Fruit fly (Drosophila melanogaster) whole organism, embryonic: ENCODE measurements around the gene cyr.

Experiments used
- Antp ChIP-seq: fragments of 200-800 bp; sonication (Bioruptor generic); optimal IDR thresholded peaks from 3 replicates; lab custom pipeline; 2016; ENCODE audit warnings: missing biosample characterization, missing genetic modification characterization
- CG10267 ChIP-seq: fragments of 200-800 bp; sonication (Bioruptor generic); optimal IDR thresholded peaks from 2 replicates; lab custom pipeline; 2018; ENCODE audit warnings: missing biosample characterization, mild to moderate bottlenecking, missing genetic modification characterization, moderate library complexity
- CG10431 ChIP-seq: fragments of 200-800 bp; sonication (Bioruptor generic); optimal IDR thresholded peaks from 3 replicates; lab custom pipeline; 2018; ENCODE audit warnings: missing biosample characterization, mild to moderate bottlenecking, missing genetic modification characterization
- CG10979 ChIP-seq: fragments of 200-800 bp; sonication (Bioruptor generic); optimal IDR thresholded peaks from 2 replicates; lab custom pipeline; 2018; ENCODE audit warnings: missing biosample characterization, mild to moderate bottlenecking, missing genetic modification characterization, moderate library complexity
- CG11093 ChIP-seq: fragments of 200-800 bp; sonication (Bioruptor generic); IDR thresholded peaks from 3 replicates; pipeline ENCODE4 v1.3.6; 2022; ENCODE audit warnings: missing biosample characterization, missing genetic modification characterization
- CG13775 ChIP-seq: fragments of 200-800 bp; sonication (Bioruptor generic); optimal IDR thresholded peaks from 3 replicates; lab custom pipeline; 2017; ENCODE audit warnings: missing biosample characterization, mild to moderate bottlenecking, missing genetic modification characterization
- CG14014 ChIP-seq: fragments of 200-800 bp; sonication (Bioruptor generic); IDR thresholded peaks from 2 replicates; pipeline ENCODE4 v1.3.6; 2022; ENCODE audit warnings: missing biosample characterization, missing genetic modification characterization
- CG15011 ChIP-seq: fragments of 200-800 bp; sonication (Bioruptor generic); optimal IDR thresholded peaks from 3 replicates; lab custom pipeline; 2018; ENCODE audit warnings: missing biosample characterization, mild to moderate bottlenecking, missing genetic modification characterization
- CG17385 ChIP-seq: fragments of 200-800 bp; sonication (Bioruptor generic); optimal IDR thresholded peaks from 3 replicates; lab custom pipeline; 2018; ENCODE audit warnings: missing biosample characterization, mild to moderate bottlenecking, missing genetic modification characterization
- CG18764 ChIP-seq: fragments of 200-800 bp; sonication (Bioruptor generic); optimal IDR thresholded peaks from 3 replicates; lab custom pipeline; 2016; ENCODE audit warnings: missing biosample characterization, missing genetic modification characterization
- CG2116 ChIP-seq: fragments of 200-800 bp; sonication (Bioruptor generic); optimal IDR thresholded peaks from 3 replicates; lab custom pipeline; 2018; ENCODE audit warnings: missing biosample characterization, mild to moderate bottlenecking, missing genetic modification characterization
- CG30020 ChIP-seq: fragments of 200-800 bp; optimal IDR thresholded peaks from 2 replicates; lab custom pipeline; 2019; ENCODE audit warnings: missing biosample characterization, mild to moderate bottlenecking, missing genetic modification characterization, moderate library complexity
- CG3407 ChIP-seq: fragments of 200-800 bp; sonication (Bioruptor generic); optimal IDR thresholded peaks from 2 replicates; lab custom pipeline; 2018; ENCODE audit warnings: missing biosample characterization, mild to moderate bottlenecking, missing genetic modification characterization
- CG5180 ChIP-seq: fragments of 200-800 bp; sonication (Bioruptor generic); optimal IDR thresholded peaks from 3 replicates; lab custom pipeline; 2017; ENCODE audit warnings: missing biosample characterization, missing genetic modification characterization, mild to moderate bottlenecking, moderate library complexity, missing genetic modification reagents
- CG6689 ChIP-seq: fragments of 200-800 bp; sonication (Bioruptor generic); IDR thresholded peaks from 2 replicates; pipeline ENCODE4 v1.3.6; 2022; ENCODE audit warnings: missing biosample characterization, missing genetic modification characterization
- CG8359 ChIP-seq: fragments of 200-800 bp; sonication (Bioruptor generic); optimal IDR thresholded peaks from 2 replicates; lab custom pipeline; 2017; ENCODE audit warnings: missing biosample characterization, mild to moderate bottlenecking, missing genetic modification characterization, borderline replicate concordance
- CG8388 ChIP-seq: fragments of 200-800 bp; sonication (Bioruptor generic); optimal IDR thresholded peaks from 2 replicates; lab custom pipeline; 2019; ENCODE audit warnings: missing biosample characterization, mild to moderate bottlenecking, missing genetic modification characterization, moderate library complexity
- Dp ChIP-seq: fragments of 200-800 bp; sonication (Bioruptor generic); optimal IDR thresholded peaks from 2 replicates; lab custom pipeline; 2018; ENCODE audit warnings: missing biosample characterization, mild to moderate bottlenecking, missing genetic modification characterization, moderate library complexity
- Hmr ChIP-seq: fragments of 200-800 bp; sonication (Bioruptor generic); optimal IDR thresholded peaks from 3 replicates; lab custom pipeline; 2017; ENCODE audit warnings: mild to moderate bottlenecking, missing biosample characterization, missing genetic modification reagents, missing genetic modification characterization
- Hmx ChIP-seq: fragments of 200-800 bp; sonication (Bioruptor generic); optimal IDR thresholded peaks from 2 replicates; lab custom pipeline; 2016; ENCODE audit warnings: missing biosample characterization, missing genetic modification characterization
- Nf-YC ChIP-seq: fragments of 200-800 bp; optimal IDR thresholded peaks from 3 replicates; lab custom pipeline; 2019; ENCODE audit warnings: missing biosample characterization, mild to moderate bottlenecking, missing genetic modification characterization, moderate library complexity
- Opbp ChIP-seq: fragments of 200-800 bp; sonication (Bioruptor generic); IDR thresholded peaks from 3 replicates; pipeline ENCODE4 v1.3.6; 2022; ENCODE audit warnings: missing biosample characterization, missing genetic modification characterization; ENCODE audit not compliant: partially characterized antibody
- Side ChIP-seq: fragments of 200-800 bp; sonication (Bioruptor generic); optimal IDR thresholded peaks from 2 replicates; lab custom pipeline; 2016; ENCODE audit warnings: missing biosample characterization, missing genetic modification characterization
- YL-1 ChIP-seq: fragments of 200-800 bp; sonication (Bioruptor generic); optimal IDR thresholded peaks from 3 replicates; lab custom pipeline; 2017; ENCODE audit warnings: missing biosample characterization, mild to moderate bottlenecking, missing genetic modification characterization
- ara ChIP-seq: fragments of 200-800 bp; sonication (Bioruptor generic); IDR thresholded peaks from 2 replicates; pipeline ENCODE4 v1.3.6; 2022; ENCODE audit warnings: missing biosample characterization, missing genetic modification characterization
- bab2 ChIP-seq: fragments of 200-800 bp; sonication (Bioruptor generic); optimal IDR thresholded peaks from 2 replicates; lab custom pipeline; 2016; ENCODE audit warnings: missing biosample characterization, missing genetic modification characterization
- bsh ChIP-seq, 2 experiments: fragments of 200-800 bp; sonication (Bioruptor generic); optimal IDR thresholded peaks; 2 replicates each; lab custom pipeline; 2017 to 2018; ENCODE audit warnings: mild to moderate bottlenecking in 2 of 2, missing biosample characterization in 2 of 2, missing genetic modification characterization in 2 of 2, moderate library complexity in 1 of 2
- cg ChIP-seq: fragments of 200-800 bp; sonication (Bioruptor generic); optimal IDR thresholded peaks from 3 replicates; lab custom pipeline; 2019; ENCODE audit warnings: missing biosample characterization, mild to moderate bottlenecking, missing genetic modification characterization, moderate library complexity
- disco-r ChIP-seq: fragments of 200-800 bp; sonication (Bioruptor generic); optimal IDR thresholded peaks from 2 replicates; lab custom pipeline; 2016; ENCODE audit warnings: missing biosample characterization, missing genetic modification characterization
- emc ChIP-seq: fragments of 200-800 bp; sonication (Bioruptor generic); optimal IDR thresholded peaks from 2 replicates; lab custom pipeline; 2016; ENCODE audit warnings: missing biosample characterization, missing genetic modification characterization
- ewg ChIP-seq: fragments of 200-800 bp; sonication (Bioruptor generic); optimal IDR thresholded peaks from 3 replicates; lab custom pipeline; 2017; ENCODE audit warnings: mild to moderate bottlenecking, missing biosample characterization, missing genetic modification reagents, missing genetic modification characterization
- fd96Cb ChIP-seq: fragments of 200-800 bp; sonication (Bioruptor generic); optimal IDR thresholded peaks from 2 replicates; lab custom pipeline; 2018; ENCODE audit warnings: missing biosample characterization, mild to moderate bottlenecking, missing genetic modification characterization, moderate library complexity
- fu2 ChIP-seq: fragments of 200-800 bp; sonication (Bioruptor generic); optimal IDR thresholded peaks from 2 replicates; lab custom pipeline; 2016; ENCODE audit warnings: missing biosample characterization, missing genetic modification characterization
- gcm ChIP-seq: fragments of 200-800 bp; sonication (Bioruptor generic); optimal IDR thresholded peaks from 2 replicates; lab custom pipeline; 2019; ENCODE audit warnings: missing biosample characterization, mild to moderate bottlenecking, missing genetic modification characterization, moderate library complexity
- hbn ChIP-seq: fragments of 200-800 bp; sonication (Bioruptor generic); IDR thresholded peaks from 2 replicates; pipeline ENCODE4 v1.3.6; 2022; ENCODE audit warnings: missing biosample characterization, missing genetic modification characterization; ENCODE audit not compliant: partially characterized antibody
- inv ChIP-seq: fragments of 200-800 bp; sonication (Bioruptor generic); IDR thresholded peaks from 2 replicates; pipeline ENCODE4 v1.3.6; 2022; ENCODE audit warnings: missing biosample characterization, missing genetic modification characterization; ENCODE audit not compliant: partially characterized antibody
- kni ChIP-seq: fragments of 200-800 bp; sonication (Bioruptor generic); optimal IDR thresholded peaks from 3 replicates; lab custom pipeline; 2017; ENCODE audit warnings: mild to moderate bottlenecking, missing biosample characterization, missing genetic modification reagents, missing genetic modification characterization
- lola ChIP-seq, 3 experiments: fragments of >200 bp in 2 of 3; fragments of 200-800 bp in 1 of 3; sonication (Bioruptor generic) in 1 of 3; optimal IDR thresholded peaks; 2 replicates each; lab custom pipeline; 2017 to 2019; ENCODE audit warnings: missing biosample characterization in 3 of 3, missing genetic modification characterization in 3 of 3, mild to moderate bottlenecking in 1 of 3, moderate library complexity in 1 of 3
- pb ChIP-seq: fragments of 200-800 bp; sonication (Bioruptor generic); optimal IDR thresholded peaks from 3 replicates; lab custom pipeline; 2016; ENCODE audit warnings: missing biosample characterization, missing genetic modification characterization
- repo ChIP-seq: fragments of 200-800 bp; sonication (Bioruptor generic); optimal IDR thresholded peaks from 2 replicates; lab custom pipeline; 2016; ENCODE audit warnings: missing biosample characterization, missing genetic modification characterization
- scrt ChIP-seq: fragments of 200-800 bp; sonication (Bioruptor generic); optimal IDR thresholded peaks from 2 replicates; lab custom pipeline; 2018; ENCODE audit warnings: missing biosample characterization, mild to moderate bottlenecking, missing genetic modification characterization, moderate library complexity
- slbo ChIP-seq: fragments of 200-800 bp; sonication (Bioruptor generic); IDR thresholded peaks from 2 replicates; pipeline ENCODE4 v1.3.6; 2022; ENCODE audit warnings: missing biosample characterization, missing genetic modification characterization
- stc ChIP-seq: fragments of 200-800 bp; sonication (Bioruptor generic); IDR thresholded peaks from 2 replicates; pipeline ENCODE4 v1.3.6; 2022; ENCODE audit warnings: missing biosample characterization, missing genetic modification characterization
- tgo ChIP-seq: fragments of 200-800 bp; sonication (Bioruptor generic); IDR thresholded peaks from 3 replicates; pipeline ENCODE4 v1.3.6; 2022; ENCODE audit warnings: missing biosample characterization, missing genetic modification characterization
- tin ChIP-seq: fragments of 200-800 bp; sonication (Bioruptor generic); optimal IDR thresholded peaks from 3 replicates; lab custom pipeline; 2016; ENCODE audit warnings: missing biosample characterization, missing genetic modification characterization
- tll ChIP-seq, 2 experiments: fragments of 200-800 bp in 1 of 2; fragments of >200 bp in 1 of 2; sonication (Bioruptor generic) in 1 of 2; optimal IDR thresholded peaks; 2 replicates each; lab custom pipeline; 2017 to 2019; ENCODE audit warnings: missing biosample characterization in 2 of 2, missing genetic modification characterization in 2 of 2, mild to moderate bottlenecking in 1 of 2, moderate library complexity in 1 of 2
- tna ChIP-seq: fragments of 200-800 bp; sonication (Bioruptor generic); IDR thresholded peaks from 2 replicates; pipeline ENCODE4 v1.3.6; 2022; ENCODE audit warnings: missing biosample characterization, missing genetic modification characterization; ENCODE audit not compliant: partially characterized antibody
- ttk ChIP-seq: fragments of 200-800 bp; sonication (Bioruptor generic); IDR thresholded peaks from 2 replicates; pipeline ENCODE4 v2.1.2; 2022; ENCODE audit warnings: missing biosample characterization, missing genetic modification characterization
- zen2 ChIP-seq: fragments of 200-800 bp; sonication (Bioruptor generic); IDR thresholded peaks from 3 replicates; pipeline ENCODE4 v1.3.6; 2022; ENCODE audit warnings: missing biosample characterization, missing genetic modification characterization; ENCODE audit not compliant: partially characterized antibody

The cyr gene

DNA sequence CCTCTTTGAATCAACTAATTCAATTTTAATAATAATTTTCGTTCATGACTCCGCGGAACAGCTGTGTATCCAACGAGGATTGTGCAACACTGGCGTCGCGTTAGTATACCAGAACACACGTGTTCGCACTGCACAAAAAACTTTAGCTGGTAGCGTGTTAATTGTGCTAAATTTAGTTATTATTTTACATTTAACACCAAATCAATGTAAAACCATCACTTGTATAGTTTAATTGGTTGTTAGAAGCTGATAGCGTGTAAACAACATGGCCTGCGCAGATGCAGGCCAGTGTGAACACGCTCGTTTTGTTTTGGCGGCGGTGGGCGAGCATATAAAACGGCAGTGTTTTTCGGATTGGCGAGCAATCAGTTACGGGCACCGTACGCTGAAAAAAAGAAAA, 21.8 kb upstream of the cyr start, which contains the start of the genes Traf6 and GIIIspla2 (continued):
- TF ChIP-seq CG6689 (GFP tag; lab: Robert Waterston, UW): peak; percentile 74
- TF ChIP-seq Nf-YC (tag; lab: Kevin White, UChicago): peak; percentile 73
- peak; percentile 74 for TF ChIP-seq bab2
- peak; percentile 50 for TF ChIP-seq pb (GFP tag; lab: Kevin White, UChicago)
- no peak for TF ChIP-seq CG5180 (GFP tag; lab: Kevin White, UChicago)
- peak; percentile 43 for TF ChIP-seq CG18764 (GFP tag; lab: Kevin White, UChicago)
- TF ChIP-seq CG30020 (tag; lab: Kevin White, UChicago): peak; percentile 71
- TF ChIP-seq ttk (GFP tag; lab: Robert Waterston, UW): peak; percentile 61
- TF ChIP-seq zen2 (GFP tag; lab: Robert Waterston, UW): no peak
- TF ChIP-seq fu2 (GFP tag; lab: Kevin White, UChicago): peak; percentile 78
- no peak for TF ChIP-seq CG15011 (GFP tag; lab: Kevin White, UChicago)
- peak; percentile 95 for TF ChIP-seq CG10267 (tag; lab: Kevin White, UChicago)
- TF ChIP-seq ara (GFP tag; lab: Robert Waterston, UW): peak; percentile 79
- peak; percentile 48 for TF ChIP-seq CG3407 (GFP tag; lab: Kevin White, UChicago)
- peak; percentile 79 for TF ChIP-seq CG8388 (GFP tag; lab: Kevin White, UChicago)
- peak; percentile 73 for TF ChIP-seq CG14014 (GFP tag; lab: Robert Waterston, UW)
- peak; percentile 54 for TF ChIP-seq Dp (GFP tag; lab: Kevin White, UChicago)
- peak; percentile 10 for TF ChIP-seq Antp (GFP tag; lab: Kevin White, UChicago)
- TF ChIP-seq Hmx (GFP tag; lab: Kevin White, UChicago): no peak
- TF ChIP-seq stc (GFP tag; lab: Robert Waterston, UW): peak; percentile 59; the same call in 1 of the 2 replicates
- TF ChIP-seq Hmr (GFP tag; lab: Kevin White, UChicago): no peak
- TF ChIP-seq ewg: peak; percentile 75
- TF ChIP-seq lola (GFP tag; optimal IDR thresholded peaks at IDR 0.05; lab: Kevin White, UChicago): peak in 1 of 3 experiments; percentile 65
- peak; percentile 52 for TF ChIP-seq Side (GFP tag; lab: Kevin White, UChicago)
- TF ChIP-seq inv: no peak
- 0 out of 3 replicates have a peak, but pooled peaks have one; percentile 10 for TF ChIP-seq Opbp (GFP tag; lab: Robert Waterston, UW)
- TF ChIP-seq slbo (GFP tag; lab: Robert Waterston, UW): peak; percentile 83
- TF ChIP-seq disco-r (GFP tag; lab: Kevin White, UChicago): peak; percentile 31
- peak; percentile 66 for TF ChIP-seq fd96Cb (tag; lab: Kevin White, UChicago)
- no peak for TF ChIP-seq hbn
- peak; percentile 40 for TF ChIP-seq gcm (GFP tag; lab: Kevin White, UChicago)
- no peak for TF ChIP-seq scrt (GFP tag; lab: Kevin White, UChicago)
- TF ChIP-seq CG13775 (GFP tag; lab: Kevin White, UChicago): peak; percentile 78
- peak; percentile 43; the same call in 1 of the 3 replicates for TF ChIP-seq CG11093 (GFP tag; lab: Robert Waterston, UW)
- no peak for TF ChIP-seq cg
- peak; percentile 59 for TF ChIP-seq CG2116 (GFP tag; lab: Kevin White, UChicago)
- no peak for TF ChIP-seq CG8359 (GFP tag; lab: Kevin White, UChicago)
- peak; percentile 19 for TF ChIP-seq YL-1 (GFP tag; lab: Kevin White, UChicago)
- peak; percentile 68 for TF ChIP-seq tin
- TF ChIP-seq CG10431 (GFP tag; lab: Kevin White, UChicago): no peak
- TF ChIP-seq emc (GFP tag; lab: Kevin White, UChicago): peak; percentile 21
- TF ChIP-seq CG17385 (GFP tag; lab: Kevin White, UChicago): peak; percentile 65
- peak; percentile 67 for TF ChIP-seq CG10979 (tag; lab: Kevin White, UChicago)
- no peak for TF ChIP-seq tll (GFP tag; optimal IDR thresholded peaks at IDR 0.05; lab: Kevin White, UChicago)
- TF ChIP-seq bsh (GFP tag; optimal IDR thresholded peaks at IDR 0.05; lab: Kevin White, UChicago): peak in 1 of 2 experiments; percentile 75
- TF ChIP-seq tgo (GFP tag; lab: Robert Waterston, UW): peak; percentile 74
- no peak for TF ChIP-seq tna
- TF ChIP-seq kni (GFP tag; lab: Kevin White, UChicago): peak; percentile 41
- peak; percentile 15 for TF ChIP-seq repo (GFP tag; lab: Kevin White, UChicago)
